Fruit fly (Drosophila melanogaster) whole organism, embryonic: ENCODE measurements around the gene CG17108.

Experiments used
- Abd-B ChIP-seq: fragments of 200-800 bp; sonication (Bioruptor generic); optimal IDR thresholded peaks from 2 replicates; lab custom pipeline; 2018; ENCODE audit warnings: missing biosample characterization, mild to moderate bottlenecking, missing genetic modification characterization, moderate library complexity
- Awh ChIP-seq: fragments of 200-800 bp; sonication (Bioruptor generic); IDR thresholded peaks from 2 replicates; pipeline ENCODE4, ENCODE4 v1.3.6; 2022; ENCODE audit warnings: missing biosample characterization, missing genetic modification characterization
- C15 ChIP-seq: fragments of 200-800 bp; sonication (Bioruptor generic); IDR thresholded peaks from 3 replicates; pipeline ENCODE4 v1.3.6; 2022; ENCODE audit warnings: missing biosample characterization, missing genetic modification characterization
- CG12071 ChIP-seq: fragments of 200-800 bp; sonication (Bioruptor generic); optimal IDR thresholded peaks from 3 replicates; lab custom pipeline; 2018; ENCODE audit warnings: missing biosample characterization, mild to moderate bottlenecking, missing genetic modification characterization
- CG12769 ChIP-seq: fragments of 200-800 bp; sonication (Bioruptor generic); optimal IDR thresholded peaks from 2 replicates; lab custom pipeline; 2019; ENCODE audit warnings: missing biosample characterization, mild to moderate bottlenecking, missing genetic modification characterization, moderate library complexity
- CG12942 ChIP-seq: fragments of 200-800 bp; sonication (Bioruptor generic); optimal IDR thresholded peaks from 3 replicates; lab custom pipeline; 2016; ENCODE audit warnings: missing biosample characterization, missing genetic modification characterization
- CG14710 ChIP-seq: fragments of 200-800 bp; sonication (Bioruptor generic); optimal IDR thresholded peaks from 3 replicates; lab custom pipeline; 2019; ENCODE audit warnings: missing biosample characterization, mild to moderate bottlenecking, missing genetic modification characterization, moderate library complexity
- CG15479 ChIP-seq: fragments of 200-800 bp; sonication (Bioruptor generic); optimal IDR thresholded peaks from 3 replicates; lab custom pipeline; 2019; ENCODE audit warnings: missing biosample characterization, mild to moderate bottlenecking, missing genetic modification characterization, moderate library complexity
- CG15696 ChIP-seq: fragments of 200-800 bp; sonication (Bioruptor generic); optimal IDR thresholded peaks from 2 replicates; lab custom pipeline; 2019; ENCODE audit warnings: missing biosample characterization, mild to moderate bottlenecking, missing genetic modification characterization, moderate library complexity
- CG17328 ChIP-seq: fragments of 200-800 bp; sonication (Bioruptor generic); IDR thresholded peaks from 2 replicates; pipeline ENCODE4 v1.3.6; 2022; ENCODE audit warnings: missing biosample characterization, missing genetic modification characterization
- CG17568 ChIP-seq: fragments of 200-800 bp; sonication (Bioruptor generic); optimal IDR thresholded peaks from 2 replicates; lab custom pipeline; 2018; ENCODE audit warnings: missing biosample characterization, mild to moderate bottlenecking, missing genetic modification characterization, moderate library complexity
- CG17612 ChIP-seq: fragments of 200-800 bp; sonication (Bioruptor generic); IDR thresholded peaks from 2 replicates; pipeline ENCODE4 v1.3.6; 2022; ENCODE audit warnings: missing biosample characterization, missing genetic modification characterization
- CG17829 ChIP-seq: fragments of 200-800 bp; optimal IDR thresholded peaks from 2 replicates; lab custom pipeline; 2019; ENCODE audit warnings: missing biosample characterization, mild to moderate bottlenecking, missing genetic modification characterization, moderate library complexity
- CG2129 ChIP-seq: fragments of 200-800 bp; sonication (Bioruptor generic); IDR thresholded peaks from 2 replicates; pipeline ENCODE4 v1.3.6; 2022; ENCODE audit warnings: missing biosample characterization, missing genetic modification characterization; ENCODE audit not compliant: partially characterized antibody
- CG2199 ChIP-seq: fragments of 200-800 bp; sonication (Bioruptor generic); IDR thresholded peaks from 3 replicates; pipeline ENCODE4 v1.3.6; 2022; ENCODE audit warnings: missing biosample characterization, missing genetic modification characterization
- CG31441 ChIP-seq: fragments of 200-800 bp; sonication (Bioruptor generic); IDR thresholded peaks from 2 replicates; pipeline ENCODE4 v1.3.6; 2022; ENCODE audit warnings: missing biosample characterization, missing genetic modification characterization
- CG3163 ChIP-seq: fragments of 200-800 bp; sonication (Bioruptor generic); optimal IDR thresholded peaks from 3 replicates; lab custom pipeline; 2016; ENCODE audit warnings: missing biosample characterization, missing genetic modification characterization
- CG32772 ChIP-seq: fragments of 200-800 bp; sonication (Bioruptor generic); IDR thresholded peaks from 2 replicates; pipeline ENCODE4 v1.3.6; 2022; ENCODE audit warnings: missing biosample characterization, missing genetic modification characterization
- CG4404 ChIP-seq: fragments of 200-800 bp; sonication (Bioruptor generic); IDR thresholded peaks from 2 replicates; pipeline ENCODE4 v1.3.6; 2022; ENCODE audit warnings: missing biosample characterization, missing genetic modification characterization
- CG4707 ChIP-seq: fragments of 200-800 bp; sonication (Bioruptor generic); optimal IDR thresholded peaks from 2 replicates; lab custom pipeline; 2018; ENCODE audit warnings: missing biosample characterization, mild to moderate bottlenecking, missing genetic modification characterization, moderate library complexity
- CG7372 ChIP-seq: fragments of 200-800 bp; sonication (Bioruptor generic); IDR thresholded peaks from 2 replicates; pipeline ENCODE4 v1.3.6; 2022; ENCODE audit warnings: missing biosample characterization, missing genetic modification characterization
- CG7839 ChIP-seq: fragments of 200-800 bp; sonication (Bioruptor generic); optimal IDR thresholded peaks from 3 replicates; lab custom pipeline; 2018; ENCODE audit warnings: missing biosample characterization, mild to moderate bottlenecking, missing genetic modification characterization, moderate library complexity
- CG9876 ChIP-seq: fragments of 200-800 bp; sonication (Bioruptor generic); optimal IDR thresholded peaks from 2 replicates; lab custom pipeline; 2016; ENCODE audit warnings: missing biosample characterization, missing genetic modification characterization
- CoRest ChIP-seq: fragments of 200-800 bp; sonication (Bioruptor generic); optimal IDR thresholded peaks from 3 replicates; lab custom pipeline; 2018; ENCODE audit warnings: missing biosample characterization, mild to moderate bottlenecking, missing genetic modification characterization, moderate library complexity
- Dip3 ChIP-seq: fragments of 200-800 bp; sonication (Bioruptor generic); optimal IDR thresholded peaks from 3 replicates; lab custom pipeline; 2016; ENCODE audit warnings: missing biosample characterization, missing genetic modification characterization
- Doc2 ChIP-seq: fragments of 200-800 bp; sonication (Bioruptor generic); IDR thresholded peaks from 2 replicates; pipeline ENCODE4 v1.3.6; 2022; ENCODE audit warnings: missing biosample characterization, missing genetic modification characterization
- Dref ChIP-seq: fragments of 200-800 bp; sonication (Bioruptor generic); IDR thresholded peaks from 2 replicates; pipeline ENCODE4 v1.3.6; 2022; ENCODE audit warnings: missing biosample characterization, missing genetic modification characterization
- HLH3B ChIP-seq: fragments of 200-800 bp; sonication (Bioruptor generic); IDR thresholded peaks from 2 replicates; pipeline ENCODE4 v1.3.6; 2022; ENCODE audit warnings: missing biosample characterization, missing genetic modification characterization
- Hey ChIP-seq: fragments of 200-800 bp; sonication (Bioruptor generic); optimal IDR thresholded peaks from 3 replicates; lab custom pipeline; 2018; ENCODE audit warnings: missing biosample characterization, mild to moderate bottlenecking, missing genetic modification characterization
- HmgZ ChIP-seq: fragments of 200-800 bp; sonication (Bioruptor generic); optimal IDR thresholded peaks from 2 replicates; lab custom pipeline; 2018; ENCODE audit warnings: missing biosample characterization, mild to moderate bottlenecking, missing genetic modification characterization
- Ptx1 ChIP-seq: fragments of 200-800 bp; sonication (Bioruptor generic); IDR thresholded peaks from 2 replicates; pipeline ENCODE4 v1.3.6; 2022; ENCODE audit warnings: missing biosample characterization, missing genetic modification characterization
- Taf1 ChIP-seq: fragments of 200-800 bp; sonication (Bioruptor generic); IDR thresholded peaks from 2 replicates; pipeline ENCODE4 v1.3.6; 2022; ENCODE audit warnings: missing biosample characterization, missing genetic modification characterization
- Usf ChIP-seq: fragments of 200-800 bp; sonication (Bioruptor generic); optimal IDR thresholded peaks from 2 replicates; lab custom pipeline; 2017; ENCODE audit warnings: missing genotype, missing biosample characterization, missing genetic modification characterization
- amos ChIP-seq: fragments of 200-800 bp; sonication (Bioruptor generic); IDR thresholded peaks from 2 replicates; pipeline ENCODE4 v1.3.6; 2022; ENCODE audit warnings: missing biosample characterization, missing genetic modification characterization; ENCODE audit not compliant: partially characterized antibody
- ase ChIP-seq: fragments of 200-800 bp; sonication (Bioruptor generic); IDR thresholded peaks from 3 replicates; pipeline ENCODE4 v1.3.6; 2022; ENCODE audit warnings: missing biosample characterization, missing genetic modification characterization
- dimm ChIP-seq: fragments of 200-800 bp; sonication (Bioruptor generic); IDR thresholded peaks from 2 replicates; pipeline ENCODE4 v1.3.6; 2022; ENCODE audit warnings: missing biosample characterization, missing genetic modification characterization
- dpn ChIP-seq, 2 experiments: fragments of 200-800 bp; sonication (Bioruptor generic); optimal IDR thresholded peaks; 3 replicates each; lab custom pipeline; 2016; ENCODE audit warnings: missing biosample characterization in 2 of 2, missing genetic modification characterization in 2 of 2
- gsb-n ChIP-seq: fragments of 200-800 bp; sonication (Bioruptor generic); optimal IDR thresholded peaks from 3 replicates; lab custom pipeline; 2018; ENCODE audit warnings: missing biosample characterization, mild to moderate bottlenecking, missing genetic modification characterization
- mam ChIP-seq: fragments of 200-800 bp; sonication (Bioruptor generic); optimal IDR thresholded peaks from 3 replicates; lab custom pipeline; 2016; ENCODE audit warnings: missing biosample characterization, missing genetic modification characterization
- org-1 ChIP-seq: fragments of 200-800 bp; sonication (Bioruptor generic); optimal IDR thresholded peaks from 2 replicates; lab custom pipeline; 2017; ENCODE audit warnings: missing biosample characterization, missing genetic modification characterization
- pho ChIP-seq: fragments of 200-800 bp; sonication (Bioruptor generic); optimal IDR thresholded peaks from 2 replicates; lab custom pipeline; 2016; ENCODE audit warnings: missing biosample characterization, missing genetic modification characterization
- prd ChIP-seq, 3 experiments: fragments of >200 bp in 2 of 3; fragments of 200-800 bp in 1 of 3; sonication (Bioruptor generic) in 1 of 3; optimal IDR thresholded peaks in 2 of 3; IDR thresholded peaks in 1 of 3; 2 replicates in 2 of 3; 3 replicates in 1 of 3; pipeline versions ENCODE4 v1.3.6 to Lab custom; 2017 to 2022; ENCODE audit warnings: missing biosample characterization in 1 of 3, missing genetic modification characterization in 1 of 3
- ranshi ChIP-seq: fragments of 200-800 bp; sonication (Bioruptor generic); IDR thresholded peaks from 2 replicates; pipeline ENCODE4 v1.3.6; 2022; ENCODE audit warnings: missing biosample characterization, missing genetic modification characterization
- salm ChIP-seq: fragments of 200-800 bp; sonication (Bioruptor generic); optimal IDR thresholded peaks from 2 replicates; lab custom pipeline; 2018; ENCODE audit warnings: missing biosample characterization, mild to moderate bottlenecking, missing genetic modification characterization
- schlank ChIP-seq: fragments of 200-800 bp; sonication (Bioruptor generic); optimal IDR thresholded peaks from 2 replicates; lab custom pipeline; 2018; ENCODE audit warnings: missing biosample characterization, mild to moderate bottlenecking, missing genetic modification characterization
- slou ChIP-seq: fragments of 200-800 bp; sonication (Bioruptor generic); optimal IDR thresholded peaks from 3 replicates; lab custom pipeline; 2016; ENCODE audit warnings: missing biosample characterization, missing genetic modification characterization
- ssp ChIP-seq: fragments of 200-800 bp; sonication (Bioruptor generic); IDR thresholded peaks from 2 replicates; pipeline ENCODE4 v1.3.6; 2022; ENCODE audit warnings: missing biosample characterization, missing genetic modification characterization
- tin ChIP-seq: fragments of 200-800 bp; sonication (Bioruptor generic); optimal IDR thresholded peaks from 3 replicates; lab custom pipeline; 2016; ENCODE audit warnings: missing biosample characterization, missing genetic modification characterization
- vvl ChIP-seq: fragments of 200-800 bp; sonication (Bioruptor generic); IDR thresholded peaks from 2 replicates; pipeline ENCODE4 v1.3.6; 2022; ENCODE audit warnings: missing biosample characterization, missing genetic modification characterization
- zf30C ChIP-seq: fragments of 200-800 bp; sonication (Bioruptor generic); optimal IDR thresholded peaks from 3 replicates; lab custom pipeline; 2018; ENCODE audit warnings: missing biosample characterization, mild to moderate bottlenecking, missing genetic modification characterization
- zfh1 ChIP-seq: fragments of 200-800 bp; sonication (Bioruptor generic); IDR thresholded peaks from 3 replicates; pipeline ENCODE4 v1.3.6; 2022; ENCODE audit warnings: missing biosample characterization, missing genetic modification characterization

Gene CG17108

dm6 chr2L:10665603-10666002 is 28.3 kb downstream of the CG17108 start (continued):
- TF ChIP-seq org-1 (GFP tag; lab: Kevin White, UChicago) (peak; percentile 51), Dref (GFP tag; lab: Robert Waterston, UW) (no peak), dimm (GFP tag; lab: Robert Waterston, UW) (peak; percentile 65), CG17612 (GFP tag; lab: Robert Waterston, UW) (peak; percentile 33; the same call in 1 of the 2 replicates), amos (GFP tag; lab: Robert Waterston, UW) (no peak), Usf (GFP tag; lab: Kevin White, UChicago) (peak; percentile 16), CG7372 (peak; percentile 73; the same call in 1 of the 2 replicates), ssp (GFP tag; lab: Robert Waterston, UW) (peak; percentile 77), CG12769 (tag; lab: Kevin White, UChicago) (peak; percentile 87), Abd-B (GFP tag; lab: Kevin White, UChicago) (peak; percentile 64), Hey (tag; lab: Kevin White, UChicago) (no peak), zf30C (GFP tag; lab: Kevin White, UChicago) (no peak), HLH3B (GFP tag; lab: Robert Waterston, UW) (peak; percentile 89), ranshi (peak; percentile 88), CG17568 (GFP tag; lab: Kevin White, UChicago) (peak; percentile 48), CG3163 (GFP tag; lab: Kevin White, UChicago) (peak; percentile 48), CG2129 (GFP tag; lab: Robert Waterston, UW) (no peak), CG32772 (peak; percentile 82), gsb-n (tag; lab: Kevin White, UChicago) (peak; percentile 32), CG15696 (no peak), CG7839 (tag; lab: Kevin White, UChicago) (peak; percentile 80), slou (peak; percentile 61), CG31441 (GFP tag; lab: Robert Waterston, UW) (peak; percentile 76), Taf1 (peak; percentile 41; the same call in 1 of the 2 replicates), vvl (peak; percentile 92), CG12942 (GFP tag; lab: Kevin White, UChicago) (peak; percentile 68), salm (tag; lab: Kevin White, UChicago) (peak; percentile 35), Dip3 (GFP tag; lab: Kevin White, UChicago) (peak; percentile 69), Awh (GFP tag; lab: Robert Waterston, UW) (peak; percentile 92), CG14710 (no peak), CG15479 (GFP tag; lab: Kevin White, UChicago) (no peak), CG17829 (tag; lab: Kevin White, UChicago) (no peak), CG2199 (GFP tag; lab: Robert Waterston, UW) (peak; percentile 60; the same call in 1 of the 3 replicates), CG4707 (GFP tag; lab: Kevin White, UChicago) (no peak), tin (GFP tag; lab: Kevin White, UChicago) (peak; percentile 74), Ptx1 (GFP tag; lab: Robert Waterston, UW) (peak; percentile 93), pho (GFP tag; lab: Kevin White, UChicago) (peak; percentile 56), Doc2 (GFP tag; lab: Robert Waterston, UW) (peak; percentile 52; the same call in 1 of the 2 replicates), CoRest (peak; percentile 78), CG9876 (GFP tag; lab: Kevin White, UChicago) (peak; percentile 55), HmgZ (tag; lab: Kevin White, UChicago) (peak; percentile 60), prd (optimal IDR thresholded peaks at IDR 0.05; lab: Kevin White, UChicago) (no peak), prd (GFP tag; IDR thresholded peaks at IDR 0.05; lab: Robert Waterston, UW) (peak; percentile 92), mam (GFP tag; lab: Kevin White, UChicago) (peak; percentile 79), CG17328 (GFP tag; lab: Robert Waterston, UW) (peak; percentile 75), dpn (GFP tag; optimal IDR thresholded peaks at IDR 0.05; lab: Kevin White, UChicago) (peak; percentile 70 to 88), schlank (peak; percentile 6), CG12071 (GFP tag; lab: Kevin White, UChicago) (peak; percentile 81), C15 (GFP tag; lab: Robert Waterston, UW) (0 out of 3 replicates have a peak, but pooled peaks have one; percentile 56), CG4404 (peak; percentile 56), zfh1 (GFP tag; lab: Robert Waterston, UW) (peak; percentile 86), ase (GFP tag; lab: Robert Waterston, UW) (peak; percentile 86)
